Worm (Caenorhabditis elegans): ENCODE results near the gene B0496.1.

DNA sequence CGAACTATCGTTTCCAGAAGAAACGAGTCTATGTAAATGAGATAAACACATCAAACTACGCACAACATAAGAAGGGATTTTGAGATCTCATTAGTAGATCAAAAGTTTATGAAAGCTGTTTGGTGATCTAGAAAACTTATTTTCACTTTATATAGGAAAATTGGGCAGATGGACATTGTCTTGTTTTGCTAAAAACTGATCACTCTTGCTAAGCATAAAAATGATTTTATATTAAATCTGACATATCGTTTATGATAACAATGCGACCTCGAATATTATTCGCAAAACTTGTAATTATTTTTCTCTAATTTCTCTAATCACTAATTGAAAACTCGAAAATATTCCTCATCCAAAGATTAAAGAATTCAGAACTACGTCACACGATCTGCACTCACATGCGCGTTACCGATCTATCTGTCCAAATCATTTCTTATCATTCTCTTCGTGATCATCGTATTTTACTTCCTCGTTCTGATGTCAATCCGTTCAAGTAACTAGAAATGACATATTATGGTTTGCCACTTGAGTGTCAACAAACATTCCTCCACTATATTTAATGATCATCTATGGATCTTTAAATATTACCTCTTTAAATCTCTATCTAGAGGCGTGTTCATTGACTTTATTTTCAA is 23.8 kb downstream of the B0496.1 start, which contains the start of gene F55G1.7:
- TF ChIP-seq Y116A8C.19 (tag; optimal IDR thresholded peaks at IDR 0.05; ENCODE audit: borderline replicate concordance) (no peak), lin-15B (tag; optimal IDR thresholded peaks at IDR 0.05) (no peak), ceh-82 (tag; optimal IDR thresholded peaks at IDR 0.05) (no peak), ama-1 (optimal IDR thresholded peaks at IDR 0.05) (no peak), unc-62 (GFP tag; optimal IDR thresholded peaks at IDR 0.05) (no peak), snpc-4 (tag; optimal IDR thresholded peaks at IDR 0.05) (no peak), snu-23 (GFP tag; optimal IDR thresholded peaks at IDR 0.05) (no peak), sptf-1 (tag; optimal IDR thresholded peaks at IDR 0.05) (no peak), jun-1 (tag; optimal IDR thresholded peaks at IDR 0.05) (no peak), nhr-12 (tag; optimal IDR thresholded peaks at IDR 0.05) (no peak), unc-130 (tag; optimal IDR thresholded peaks at IDR 0.05) (no peak), mdl-1 (tag; optimal IDR thresholded peaks at IDR 0.05) (no peak), mep-1 (tag; optimal IDR thresholded peaks at IDR 0.05) (no peak), unc-98 (GFP tag; IDR thresholded peaks at IDR 0.05) (no peak)
